Fruit fly (Drosophila melanogaster) whole organism, embryonic: ENCODE measurements around the gene Sf3b3.

Source experiments
- Adf1 ChIP-seq: fragments of 200-800 bp; sonication (Bioruptor generic); IDR thresholded peaks from 2 replicates; pipeline ENCODE4 v1.3.6; 2022; ENCODE audit warnings: missing biosample characterization, missing genetic modification characterization
- CG1024 ChIP-seq: fragments of 200-800 bp; sonication (Bioruptor generic); IDR thresholded peaks from 2 replicates; pipeline ENCODE4 v1.3.6; 2022; ENCODE audit warnings: missing biosample characterization, missing genetic modification characterization
- CG13287 ChIP-seq: fragments of 200-800 bp; sonication (Bioruptor generic); IDR thresholded peaks from 2 replicates; pipeline ENCODE4 v1.3.6; 2022; ENCODE audit warnings: missing biosample characterization, missing genetic modification characterization; ENCODE audit not compliant: partially characterized antibody
- CG13775 ChIP-seq: fragments of 200-800 bp; sonication (Bioruptor generic); optimal IDR thresholded peaks from 3 replicates; lab custom pipeline; 2017; ENCODE audit warnings: missing biosample characterization, mild to moderate bottlenecking, missing genetic modification characterization
- CG2120 ChIP-seq: fragments of 200-800 bp; sonication (Bioruptor generic); optimal IDR thresholded peaks from 3 replicates; lab custom pipeline; 2016; ENCODE audit warnings: missing biosample characterization, missing genetic modification characterization
- CG2199 ChIP-seq: fragments of 200-800 bp; sonication (Bioruptor generic); IDR thresholded peaks from 3 replicates; pipeline ENCODE4 v1.3.6; 2022; ENCODE audit warnings: missing biosample characterization, missing genetic modification characterization
- CG2678 ChIP-seq: fragments of 200-800 bp; sonication (Bioruptor generic); optimal IDR thresholded peaks from 3 replicates; lab custom pipeline; 2019; ENCODE audit warnings: missing biosample characterization, mild to moderate bottlenecking, missing genetic modification characterization, moderate library complexity
- CG30403 ChIP-seq: fragments of 200-800 bp; sonication (Bioruptor generic); optimal IDR thresholded peaks from 3 replicates; lab custom pipeline; 2016; ENCODE audit warnings: missing biosample characterization, missing genetic modification characterization
- CG32532 ChIP-seq: fragments of 200-800 bp; sonication (Bioruptor generic); IDR thresholded peaks from 2 replicates; pipeline ENCODE4 v1.3.6; 2022; ENCODE audit warnings: missing biosample characterization, missing genetic modification characterization
- CG3838 ChIP-seq: fragments of 200-800 bp; sonication (Bioruptor generic); optimal IDR thresholded peaks from 3 replicates; lab custom pipeline; 2016; ENCODE audit warnings: missing biosample characterization, missing genetic modification characterization
- CG6791 ChIP-seq: fragments of 200-800 bp; sonication (Bioruptor generic); IDR thresholded peaks from 3 replicates; pipeline ENCODE4 v1.3.6; 2022; ENCODE audit warnings: missing biosample characterization, missing genetic modification characterization; ENCODE audit not compliant: partially characterized antibody
- CG7556 ChIP-seq: fragments of 200-800 bp; sonication (Bioruptor generic); optimal IDR thresholded peaks from 2 replicates; lab custom pipeline; 2017; ENCODE audit warnings: missing biosample characterization, mild to moderate bottlenecking, missing genetic modification characterization
- CG8290 ChIP-seq, 3 experiments: fragments of 200-800 bp; sonication (Bioruptor generic); optimal IDR thresholded peaks; 2 replicates each; lab custom pipeline; 2016 to 2019; ENCODE audit warnings: missing biosample characterization in 3 of 3, missing genetic modification characterization in 3 of 3, mild to moderate bottlenecking in 2 of 3, moderate library complexity in 1 of 3
- CG8924 ChIP-seq: fragments of 200-800 bp; optimal IDR thresholded peaks from 3 replicates; lab custom pipeline; 2019; ENCODE audit warnings: missing biosample characterization, mild to moderate bottlenecking, missing genetic modification characterization, moderate library complexity
- Dip2 ChIP-seq: fragments of 200-800 bp; sonication (Bioruptor generic); IDR thresholded peaks from 2 replicates; pipeline ENCODE4 v1.3.6; 2022; ENCODE audit warnings: missing biosample characterization, missing genetic modification characterization
- E2f1 ChIP-seq: fragments of 200-800 bp; sonication (Bioruptor generic); IDR thresholded peaks from 2 replicates; pipeline ENCODE4 v1.3.6; 2022; ENCODE audit warnings: missing biosample characterization, missing genetic modification characterization
- ERR ChIP-seq: fragments of 200-800 bp; sonication (Bioruptor generic); optimal IDR thresholded peaks from 2 replicates; lab custom pipeline; 2016; ENCODE audit warnings: missing biosample characterization, missing genetic modification characterization
- HLH3B ChIP-seq: fragments of 200-800 bp; sonication (Bioruptor generic); IDR thresholded peaks from 2 replicates; pipeline ENCODE4 v1.3.6; 2022; ENCODE audit warnings: missing biosample characterization, missing genetic modification characterization
- Mes4 ChIP-seq: fragments of 200-800 bp; sonication (Bioruptor generic); optimal IDR thresholded peaks from 2 replicates; lab custom pipeline; 2016; ENCODE audit warnings: missing biosample characterization, missing genetic modification characterization
- Neu2 ChIP-seq: fragments of 200-800 bp; sonication (Bioruptor generic); optimal IDR thresholded peaks from 3 replicates; lab custom pipeline; 2016; ENCODE audit warnings: missing biosample characterization, missing genetic modification characterization, borderline replicate concordance
- Ptx1 ChIP-seq: fragments of 200-800 bp; sonication (Bioruptor generic); IDR thresholded peaks from 2 replicates; pipeline ENCODE4 v1.3.6; 2022; ENCODE audit warnings: missing biosample characterization, missing genetic modification characterization
- Rfx ChIP-seq: fragments of 200-800 bp; sonication (Bioruptor generic); IDR thresholded peaks from 2 replicates; pipeline ENCODE4 v1.3.6; 2022; ENCODE audit warnings: missing biosample characterization, missing genetic modification characterization
- Scr ChIP-seq: fragments of 200-800 bp; sonication (Bioruptor generic); IDR thresholded peaks from 2 replicates; pipeline ENCODE4 v1.3.6; 2022; ENCODE audit warnings: missing biosample characterization, missing genetic modification characterization; ENCODE audit not compliant: partially characterized antibody
- Trl ChIP-seq, 3 experiments: fragments of >200 bp in 2 of 3; fragments of 200-800 bp in 1 of 3; sonication (Bioruptor generic) in 1 of 3; optimal IDR thresholded peaks; 2 replicates in 1 of 3; 3 replicates in 2 of 3; lab custom pipeline; 2016 to 2017; ENCODE audit warnings: missing biosample characterization in 1 of 3, missing genetic modification characterization in 1 of 3
- ap ChIP-seq: fragments of 200-800 bp; sonication (Bioruptor generic); IDR thresholded peaks from 2 replicates; pipeline ENCODE4 v1.3.6; 2022; ENCODE audit warnings: missing biosample characterization, missing genetic modification characterization
- cad ChIP-seq: fragments of >200 bp; optimal IDR thresholded peaks from 2 replicates; lab custom pipeline; 2017; ENCODE audit warnings: missing biosample characterization, missing genetic modification characterization
- cas ChIP-seq: fragments of 200-800 bp; sonication (Bioruptor generic); IDR thresholded peaks from 2 replicates; pipeline ENCODE4 v1.3.6; 2022; ENCODE audit warnings: missing biosample characterization, missing genetic modification characterization
- caup ChIP-seq: fragments of 200-800 bp; sonication (Bioruptor generic); optimal IDR thresholded peaks from 3 replicates; lab custom pipeline; 2017; ENCODE audit warnings: missing biosample characterization, mild to moderate bottlenecking, missing genetic modification characterization, moderate library complexity; ENCODE audit not compliant: severe bottlenecking
- dmrt11E ChIP-seq: fragments of 200-800 bp; sonication (Bioruptor generic); optimal IDR thresholded peaks from 3 replicates; lab custom pipeline; 2018; ENCODE audit warnings: missing biosample characterization, mild to moderate bottlenecking, missing genetic modification characterization, moderate library complexity
- dysf ChIP-seq: fragments of 200-800 bp; sonication (Bioruptor generic); IDR thresholded peaks from 3 replicates; pipeline ENCODE4 v1.3.6; 2022; ENCODE audit warnings: missing biosample characterization, missing genetic modification characterization
- esg ChIP-seq: fragments of 200-800 bp; sonication (Bioruptor generic); conservative IDR thresholded peaks from 2 replicates; pipeline ENCODE4 v1.3.6; 2022; ENCODE audit warnings: missing biosample characterization, missing genetic modification characterization
- eyg ChIP-seq: fragments of 200-800 bp; sonication (Bioruptor generic); optimal IDR thresholded peaks from 3 replicates; lab custom pipeline; 2016; ENCODE audit warnings: missing biosample characterization, missing genetic modification characterization
- fd102C ChIP-seq: fragments of 200-800 bp; sonication (Bioruptor generic); optimal IDR thresholded peaks from 2 replicates; lab custom pipeline; 2018; ENCODE audit warnings: missing biosample characterization, mild to moderate bottlenecking, missing genetic modification characterization, moderate library complexity
- klu ChIP-seq: fragments of 200-800 bp; sonication (Bioruptor generic); IDR thresholded peaks from 2 replicates; pipeline ENCODE4 v1.3.6; 2022; ENCODE audit warnings: missing biosample characterization, missing genetic modification characterization
- kni ChIP-seq: fragments of 200-800 bp; sonication (Bioruptor generic); optimal IDR thresholded peaks from 3 replicates; lab custom pipeline; 2017; ENCODE audit warnings: mild to moderate bottlenecking, missing biosample characterization, missing genetic modification reagents, missing genetic modification characterization
- lov ChIP-seq, 2 experiments: fragments of 200-800 bp in 1 of 2; fragments of >200 bp in 1 of 2; sonication (Bioruptor generic) in 1 of 2; IDR thresholded peaks in 1 of 2; optimal IDR thresholded peaks in 1 of 2; 2 replicates in 1 of 2; 3 replicates in 1 of 2; pipeline versions ENCODE4 v1.3.6 to Lab custom; 2017 to 2022; ENCODE audit warnings: missing biosample characterization in 1 of 2, missing genetic modification characterization in 1 of 2
- mirr ChIP-seq: fragments of 200-800 bp; sonication (Bioruptor generic); optimal IDR thresholded peaks from 3 replicates; lab custom pipeline; 2018; ENCODE audit warnings: missing biosample characterization, mild to moderate bottlenecking, missing genetic modification characterization
- nerfin-2 ChIP-seq: fragments of 200-800 bp; sonication (Bioruptor generic); IDR thresholded peaks from 2 replicates; pipeline ENCODE4 v1.3.6; 2022; ENCODE audit warnings: missing biosample characterization, missing genetic modification characterization; ENCODE audit not compliant: partially characterized antibody
- peb ChIP-seq: fragments of 200-800 bp; sonication (Bioruptor generic); IDR thresholded peaks from 2 replicates; pipeline ENCODE4 v1.3.6; 2022; ENCODE audit warnings: missing biosample characterization, missing genetic modification characterization
- phol ChIP-seq: fragments of 200-800 bp; sonication (Bioruptor generic); optimal IDR thresholded peaks from 3 replicates; lab custom pipeline; 2018; ENCODE audit warnings: missing biosample characterization, mild to moderate bottlenecking, missing genetic modification characterization, moderate library complexity
- pros ChIP-seq: fragments of 200-800 bp; sonication (Bioruptor generic); optimal IDR thresholded peaks from 3 replicates; lab custom pipeline; 2019; ENCODE audit warnings: missing biosample characterization, mild to moderate bottlenecking, missing genetic modification characterization, moderate library complexity
- scrt ChIP-seq: fragments of 200-800 bp; sonication (Bioruptor generic); optimal IDR thresholded peaks from 2 replicates; lab custom pipeline; 2018; ENCODE audit warnings: missing biosample characterization, mild to moderate bottlenecking, missing genetic modification characterization, moderate library complexity
- seq ChIP-seq: fragments of 200-800 bp; sonication (Bioruptor generic); IDR thresholded peaks from 2 replicates; pipeline ENCODE4 v1.3.6; 2022; ENCODE audit warnings: missing biosample characterization, missing genetic modification characterization
- sug ChIP-seq: fragments of 200-800 bp; optimal IDR thresholded peaks from 2 replicates; lab custom pipeline; 2019; ENCODE audit warnings: missing biosample characterization, mild to moderate bottlenecking, missing genetic modification characterization, moderate library complexity
- tll ChIP-seq, 2 experiments: fragments of 200-800 bp in 1 of 2; fragments of >200 bp in 1 of 2; sonication (Bioruptor generic) in 1 of 2; optimal IDR thresholded peaks; 2 replicates each; lab custom pipeline; 2017 to 2019; ENCODE audit warnings: missing biosample characterization in 2 of 2, missing genetic modification characterization in 2 of 2, mild to moderate bottlenecking in 1 of 2, moderate library complexity in 1 of 2
- tup ChIP-seq: fragments of 200-800 bp; sonication (Bioruptor generic); optimal IDR thresholded peaks from 2 replicates; lab custom pipeline; 2016; ENCODE audit warnings: missing biosample characterization, mild to moderate bottlenecking, missing genetic modification characterization, moderate library complexity
- wek ChIP-seq: fragments of 200-800 bp; sonication (Bioruptor generic); optimal IDR thresholded peaks from 3 replicates; lab custom pipeline; 2018; ENCODE audit warnings: missing biosample characterization, mild to moderate bottlenecking, missing genetic modification characterization, moderate library complexity
- zfh1 ChIP-seq: fragments of 200-800 bp; sonication (Bioruptor generic); IDR thresholded peaks from 3 replicates; pipeline ENCODE4 v1.3.6; 2022; ENCODE audit warnings: missing biosample characterization, missing genetic modification characterization

Sf3b3 gene

DNA sequence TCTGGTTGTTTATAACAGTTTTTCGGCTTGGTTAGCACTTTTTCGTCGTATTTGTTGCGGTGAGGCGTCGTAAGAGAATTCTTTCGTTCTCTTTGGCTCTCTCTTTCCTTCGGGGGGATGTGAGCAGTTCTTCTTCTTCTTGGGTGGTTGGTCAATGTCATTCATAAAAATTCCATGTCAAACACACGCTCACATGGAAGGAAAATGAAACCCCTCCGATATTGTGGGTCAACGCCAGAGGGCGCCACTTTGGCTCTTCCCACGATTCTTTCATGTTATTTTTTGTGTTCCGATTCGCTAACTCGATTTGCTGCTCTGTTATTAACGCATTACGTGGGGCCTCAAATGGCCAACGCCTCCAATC is 49.7 kb upstream of the Sf3b3 start (continued):
- no peak for TF ChIP-seq CG8290 (GFP tag; optimal IDR thresholded peaks at IDR 0.05; lab: Kevin White, UChicago)
- peak in 1 of 2 experiments; percentile 19 for TF ChIP-seq CG8290 (tag; optimal IDR thresholded peaks at IDR 0.05; lab: Kevin White, UChicago)
- no peak for TF ChIP-seq dmrt11E (tag; lab: Kevin White, UChicago)
- TF ChIP-seq lov (optimal IDR thresholded peaks at IDR 0.05; lab: Kevin White, UChicago), result no peak
- TF ChIP-seq lov (GFP tag; IDR thresholded peaks at IDR 0.05; lab: Robert Waterston, UW), result 0 out of 3 replicates have a peak, but pooled peaks have one; percentile 7
- no peak for TF ChIP-seq phol (tag; lab: Kevin White, UChicago)
- TF ChIP-seq sug, result peak; percentile 41
- no peak for TF ChIP-seq tll (GFP tag; optimal IDR thresholded peaks at IDR 0.05; lab: Kevin White, UChicago)
- TF ChIP-seq CG3838, result no peak
- no peak for TF ChIP-seq CG7556 (GFP tag; lab: Kevin White, UChicago)
- TF ChIP-seq seq (GFP tag; lab: Robert Waterston, UW), result peak; percentile 38; the same call in 1 of the 2 replicates
- TF ChIP-seq Adf1 (GFP tag; lab: Robert Waterston, UW), result no peak
- 0 out of 2 replicates have a peak, but pooled peaks have one; percentile 29 for TF ChIP-seq Rfx
- TF ChIP-seq Trl (optimal IDR thresholded peaks at IDR 0.05; lab: Kevin White, UChicago), result peak; percentile 50 to 54
- no peak for TF ChIP-seq Trl (GFP tag; optimal IDR thresholded peaks at IDR 0.05; lab: Kevin White, UChicago)
- peak; percentile 45; the same call in 1 of the 3 replicates for TF ChIP-seq CG6791 (GFP tag; lab: Robert Waterston, UW)
- TF ChIP-seq wek (GFP tag; lab: Kevin White, UChicago), result no peak
- TF ChIP-seq CG13287 (GFP tag; lab: Robert Waterston, UW), result peak; percentile 6; the same call in 1 of the 2 replicates
- peak; percentile 19; the same call in 1 of the 2 replicates for TF ChIP-seq CG32532 (GFP tag; lab: Robert Waterston, UW)
- TF ChIP-seq pros (GFP tag; lab: Kevin White, UChicago), result peak; percentile 81
- TF ChIP-seq nerfin-2, result no peak
- no peak for TF ChIP-seq Scr (GFP tag; lab: Robert Waterston, UW)
- peak; percentile 4 for TF ChIP-seq ERR
- peak; percentile 21 for TF ChIP-seq kni (GFP tag; lab: Kevin White, UChicago)
- no peak for TF ChIP-seq cas (GFP tag; lab: Robert Waterston, UW)
- TF ChIP-seq CG2120 (GFP tag; lab: Kevin White, UChicago), result no peak
- peak; percentile 59 for TF ChIP-seq Dip2 (GFP tag; lab: Robert Waterston, UW)
- 0 out of 3 replicates have a peak, but pooled peaks have one; percentile 11 for TF ChIP-seq CG2199 (GFP tag; lab: Robert Waterston, UW)
- TF ChIP-seq dysf (GFP tag; lab: Robert Waterston, UW), result no peak
- no peak for TF ChIP-seq zfh1 (GFP tag; lab: Robert Waterston, UW)
- peak; percentile 41; the same call in 1 of the 2 replicates for TF ChIP-seq CG1024 (GFP tag; lab: Robert Waterston, UW)
- no peak for TF ChIP-seq tup (GFP tag; lab: Kevin White, UChicago)
- TF ChIP-seq CG8924, result no peak
- TF ChIP-seq, all 482 proteins: peak for 31

DNA sequence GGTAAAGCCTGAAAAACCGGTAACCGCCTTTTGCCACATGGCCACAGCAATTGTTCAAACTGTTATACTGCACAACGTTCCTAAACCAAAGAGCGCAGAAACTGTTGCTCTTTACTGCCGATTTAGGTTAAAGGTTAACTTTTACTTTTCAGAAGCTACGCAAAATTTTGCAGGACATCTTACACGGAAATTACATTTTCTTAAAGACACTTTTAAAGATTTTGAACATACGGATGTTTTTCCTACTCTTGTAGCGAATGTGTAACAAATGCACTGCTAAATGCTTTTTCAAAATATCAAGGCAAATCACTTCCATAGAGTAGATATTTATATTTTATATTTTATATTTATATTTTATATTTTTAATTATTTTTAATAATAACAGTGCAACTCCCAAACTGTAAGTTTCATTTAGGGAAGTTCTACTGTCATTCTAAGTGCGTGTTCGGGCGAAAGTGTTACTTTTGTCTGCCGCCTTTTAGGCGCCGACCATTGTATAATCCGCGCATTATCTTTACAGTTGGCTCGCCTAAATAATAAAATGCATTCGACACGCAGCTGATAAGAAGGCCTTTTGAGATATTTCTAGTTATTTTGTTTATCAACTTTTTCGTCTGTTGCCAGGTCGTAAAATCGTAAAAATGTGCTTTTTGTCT is 49.2 kb upstream of the Sf3b3 start:
- TF ChIP-seq caup (no peak), Mes4 (no peak), Neu2 (no peak), ap (GFP tag; lab: Robert Waterston, UW) (no peak), esg (GFP tag; lab: Robert Waterston, UW) (no peak), Ptx1 (GFP tag; lab: Robert Waterston, UW) (peak; percentile 57), scrt (peak; percentile 71), CG13775 (GFP tag; lab: Kevin White, UChicago) (no peak), E2f1 (GFP tag; lab: Robert Waterston, UW) (no peak), CG2678 (tag; lab: Kevin White, UChicago) (peak; percentile 70), CG30403 (no peak), eyg (GFP tag; lab: Kevin White, UChicago) (no peak), cad (no peak), mirr (GFP tag; lab: Kevin White, UChicago) (no peak), HLH3B (GFP tag; lab: Robert Waterston, UW) (0 out of 2 replicates have a peak, but pooled peaks have one; percentile 30), fd102C (GFP tag; lab: Kevin White, UChicago) (no peak), klu (GFP tag; lab: Robert Waterston, UW) (no peak), peb (GFP tag; lab: Robert Waterston, UW) (no peak)
